Worm (Caenorhabditis elegans): Measurements from ENCODE around the gene lmtr-2.

ce11 chrV:8050811-8051210 is 39.9 kb upstream of the lmtr-2 start, which contains the start of gene col-43:
- TF ChIP-seq snpc-4 (tag; optimal IDR thresholded peaks at IDR 0.05) (no peak), ama-1 (optimal IDR thresholded peaks at IDR 0.05) (no peak), nhr-12 (tag; optimal IDR thresholded peaks at IDR 0.05) (no peak), zag-1 (tag; optimal IDR thresholded peaks at IDR 0.05) (no peak), ztf-4 (tag; optimal IDR thresholded peaks at IDR 0.05) (no peak), dmd-4 (tag; optimal IDR thresholded peaks at IDR 0.05) (no peak), unc-39 (tag; optimal IDR thresholded peaks at IDR 0.05) (no peak), sma-9 (GFP tag; optimal IDR thresholded peaks at IDR 0.05) (no peak), sma-9 (tag; optimal IDR thresholded peaks at IDR 0.05) (no peak), unc-55 (GFP tag; optimal IDR thresholded peaks at IDR 0.05) (no peak), ceh-82 (tag; optimal IDR thresholded peaks at IDR 0.05) (no peak), nhr-11 (tag; optimal IDR thresholded peaks at IDR 0.05) (no peak), mbf-1 (tag; optimal IDR thresholded peaks at IDR 0.05) (no peak), Y55F3AM.14 (GFP tag; optimal IDR thresholded peaks at IDR 0.05) (no peak), elt-1 (tag; optimal IDR thresholded peaks at IDR 0.05) (no peak)

All from whole organism, L2 larva.